Worm (Caenorhabditis elegans) whole organism, L1 larva: ENCODE results near the gene Y119D3B.12.

Experiments
- blmp-1 ChIP-seq: fragments of 150-350 bp; optimal IDR thresholded peaks from 2 replicates; lab custom pipeline; 2014; ENCODE audit warnings: missing biosample characterization, missing genetic modification characterization
- egl-27 ChIP-seq, 2 experiments: fragments of 150-350 bp in 1 of 2; sonication (generic microtip); optimal IDR thresholded peaks; 3 replicates each; lab custom pipeline; 2017 to 2018; ENCODE audit warnings: missing biosample characterization in 2 of 2, missing genetic modification characterization in 2 of 2, missing genetic modification reagents in 2 of 2
- nhr-237 ChIP-seq: fragments of 150-350 bp; optimal IDR thresholded peaks from 2 replicates; lab custom pipeline; 2014; ENCODE audit warnings: missing biosample characterization, missing genetic modification characterization
- rnt-1 ChIP-seq: sonication (generic microtip); optimal IDR thresholded peaks from 2 replicates; lab custom pipeline; 2016; ENCODE audit warnings: mild to moderate bottlenecking, missing genetic modification characterization, moderate library complexity, missing compliant biosample characterization
- unc-62 ChIP-seq: fragments of 150-350 bp; optimal IDR thresholded peaks from 2 replicates; lab custom pipeline; 2014; ENCODE audit warnings: missing biosample characterization, missing genetic modification reagents, missing genetic modification characterization

- TF ChIP-seq rnt-1 (no peak), egl-27 (tag; optimal IDR thresholded peaks at IDR 0.05; lab: Kevin White, UChicago) (no peak), nhr-237 (tag; lab: Kevin White, UChicago) (no peak), unc-62 (GFP tag; lab: Kevin White, UChicago) (no peak), blmp-1 (no peak)
Observed at ce11 chrIII:1164668-1165067, 37.7 kb upstream of the Y119D3B.12 start.
